Fruit fly (Drosophila melanogaster) whole organism, embryonic: ENCODE measurements around the gene PNKP.

Source experiments
- Abd-B ChIP-seq: fragments of 200-800 bp; sonication (Bioruptor generic); optimal IDR thresholded peaks from 2 replicates; lab custom pipeline; 2018; ENCODE audit warnings: missing biosample characterization, mild to moderate bottlenecking, missing genetic modification characterization, moderate library complexity
- CG10431 ChIP-seq: fragments of 200-800 bp; sonication (Bioruptor generic); optimal IDR thresholded peaks from 3 replicates; lab custom pipeline; 2018; ENCODE audit warnings: missing biosample characterization, mild to moderate bottlenecking, missing genetic modification characterization
- CG10565 ChIP-seq: fragments of 200-800 bp; sonication (Bioruptor generic); optimal IDR thresholded peaks from 3 replicates; lab custom pipeline; 2016; ENCODE audit warnings: missing biosample characterization, mild to moderate bottlenecking, missing genetic modification characterization
- CG11456 ChIP-seq: fragments of 200-800 bp; sonication (Bioruptor generic); IDR thresholded peaks from 3 replicates; pipeline ENCODE4 v1.3.6; 2022; ENCODE audit warnings: missing biosample characterization, missing genetic modification characterization
- CG12071 ChIP-seq: fragments of 200-800 bp; sonication (Bioruptor generic); optimal IDR thresholded peaks from 3 replicates; lab custom pipeline; 2018; ENCODE audit warnings: missing biosample characterization, mild to moderate bottlenecking, missing genetic modification characterization
- CG12155 ChIP-seq: fragments of 200-800 bp; sonication (Bioruptor generic); optimal IDR thresholded peaks from 3 replicates; lab custom pipeline; 2016; ENCODE audit warnings: missing biosample characterization, missing genetic modification characterization
- CG12219 ChIP-seq: fragments of 200-800 bp; sonication (Bioruptor generic); optimal IDR thresholded peaks from 3 replicates; lab custom pipeline; 2018; ENCODE audit warnings: missing biosample characterization, mild to moderate bottlenecking, missing genetic modification characterization
- CG1602 ChIP-seq: fragments of 200-800 bp; sonication (Bioruptor generic); optimal IDR thresholded peaks from 3 replicates; lab custom pipeline; 2016; ENCODE audit warnings: missing biosample characterization, missing genetic modification characterization
- CG17359 ChIP-seq: fragments of 200-800 bp; sonication (Bioruptor generic); optimal IDR thresholded peaks from 3 replicates; lab custom pipeline; 2018; ENCODE audit warnings: missing biosample characterization, mild to moderate bottlenecking, missing genetic modification characterization, moderate library complexity
- CG2712 ChIP-seq: fragments of 200-800 bp; optimal IDR thresholded peaks from 3 replicates; lab custom pipeline; 2019; ENCODE audit warnings: missing biosample characterization, mild to moderate bottlenecking, missing genetic modification characterization, moderate library complexity
- CG4820 ChIP-seq: fragments of 200-800 bp; sonication (Bioruptor generic); optimal IDR thresholded peaks from 3 replicates; lab custom pipeline; 2016; ENCODE audit warnings: missing biosample characterization, missing genetic modification characterization
- CG4854 ChIP-seq: fragments of 200-800 bp; sonication (Bioruptor generic); optimal IDR thresholded peaks from 2 replicates; lab custom pipeline; 2016; ENCODE audit warnings: missing biosample characterization, missing genetic modification characterization, inconsistent platforms
- CG7357 ChIP-seq: fragments of 200-800 bp; sonication (Bioruptor generic); IDR thresholded peaks from 3 replicates; pipeline ENCODE4 v1.3.6; 2022; ENCODE audit warnings: missing biosample characterization, missing genetic modification characterization
- CG9817 ChIP-seq: fragments of 200-800 bp; sonication (Bioruptor generic); optimal IDR thresholded peaks from 2 replicates; lab custom pipeline; 2018; ENCODE audit warnings: missing biosample characterization, mild to moderate bottlenecking, missing genetic modification characterization, moderate library complexity
- CTCF ChIP-seq: fragments of 200-800 bp; sonication (Bioruptor generic); optimal IDR thresholded peaks from 2 replicates; lab custom pipeline; 2017; ENCODE audit warnings: missing biosample characterization, mild to moderate bottlenecking, missing genetic modification characterization, moderate library complexity
- Camta ChIP-seq: fragments of 200-800 bp; sonication (Bioruptor generic); optimal IDR thresholded peaks from 2 replicates; lab custom pipeline; 2016; ENCODE audit warnings: missing biosample characterization, missing genetic modification characterization
- Dek ChIP-seq: fragments of 200-800 bp; sonication (Bioruptor generic); optimal IDR thresholded peaks from 3 replicates; lab custom pipeline; 2019; ENCODE audit warnings: missing biosample characterization, mild to moderate bottlenecking, missing genetic modification characterization, moderate library complexity
- Dp ChIP-seq: fragments of 200-800 bp; sonication (Bioruptor generic); optimal IDR thresholded peaks from 2 replicates; lab custom pipeline; 2018; ENCODE audit warnings: missing biosample characterization, mild to moderate bottlenecking, missing genetic modification characterization, moderate library complexity
- Dref ChIP-seq: fragments of 200-800 bp; sonication (Bioruptor generic); IDR thresholded peaks from 2 replicates; pipeline ENCODE4 v1.3.6; 2022; ENCODE audit warnings: missing biosample characterization, missing genetic modification characterization
- Hand ChIP-seq: fragments of 200-800 bp; sonication (Bioruptor generic); optimal IDR thresholded peaks from 2 replicates; lab custom pipeline; 2017; ENCODE audit warnings: mild to moderate bottlenecking, missing biosample characterization, missing genetic modification reagents, missing genetic modification characterization
- Hmx ChIP-seq: fragments of 200-800 bp; sonication (Bioruptor generic); optimal IDR thresholded peaks from 2 replicates; lab custom pipeline; 2016; ENCODE audit warnings: missing biosample characterization, missing genetic modification characterization
- Hr78 ChIP-seq, 2 experiments: fragments of 200-800 bp in 1 of 2; fragments of >200 bp in 1 of 2; sonication (Bioruptor generic) in 1 of 2; optimal IDR thresholded peaks; 2 replicates each; lab custom pipeline; 2017 to 2019; ENCODE audit warnings: missing biosample characterization in 2 of 2, missing genetic modification characterization in 2 of 2, mild to moderate bottlenecking in 1 of 2, moderate library complexity in 1 of 2
- Lhr ChIP-seq: fragments of 200-800 bp; sonication (Bioruptor generic); optimal IDR thresholded peaks from 3 replicates; lab custom pipeline; 2017; ENCODE audit warnings: mild to moderate bottlenecking, missing biosample characterization, missing genetic modification reagents, missing genetic modification characterization
- MESR4 ChIP-seq: fragments of 200-800 bp; sonication (Bioruptor generic); optimal IDR thresholded peaks from 2 replicates; lab custom pipeline; 2018; ENCODE audit warnings: missing biosample characterization, mild to moderate bottlenecking, missing genetic modification characterization, moderate library complexity
- Nf-YB ChIP-seq: fragments of 200-800 bp; sonication (Bioruptor generic); optimal IDR thresholded peaks from 3 replicates; lab custom pipeline; 2019; ENCODE audit warnings: missing biosample characterization, mild to moderate bottlenecking, missing genetic modification characterization, moderate library complexity
- Nf-YC ChIP-seq: fragments of 200-800 bp; optimal IDR thresholded peaks from 3 replicates; lab custom pipeline; 2019; ENCODE audit warnings: missing biosample characterization, mild to moderate bottlenecking, missing genetic modification characterization, moderate library complexity
- Scr ChIP-seq: fragments of 200-800 bp; sonication (Bioruptor generic); IDR thresholded peaks from 2 replicates; pipeline ENCODE4 v1.3.6; 2022; ENCODE audit warnings: missing biosample characterization, missing genetic modification characterization; ENCODE audit not compliant: partially characterized antibody
- Ssrp ChIP-seq: fragments of 200-800 bp; sonication (Bioruptor generic); optimal IDR thresholded peaks from 2 replicates; lab custom pipeline; 2018; ENCODE audit warnings: missing biosample characterization, mild to moderate bottlenecking, missing genetic modification characterization, moderate library complexity
- al ChIP-seq: fragments of 200-800 bp; sonication (Bioruptor generic); IDR thresholded peaks from 2 replicates; pipeline ENCODE4 v1.3.6; 2022; ENCODE audit warnings: missing biosample characterization, missing genetic modification characterization
- crp ChIP-seq, 2 experiments: fragments of 200-800 bp; sonication (Bioruptor generic); optimal IDR thresholded peaks; 2 replicates in 1 of 2; 3 replicates in 1 of 2; lab custom pipeline; 2017; ENCODE audit warnings: missing biosample characterization in 2 of 2, missing genetic modification characterization in 2 of 2, mild to moderate bottlenecking in 1 of 2, moderate library complexity in 1 of 2
- da ChIP-seq: fragments of 200-800 bp; sonication (Bioruptor generic); optimal IDR thresholded peaks from 2 replicates; lab custom pipeline; 2016; ENCODE audit warnings: missing biosample characterization, missing genetic modification characterization
- dpn ChIP-seq, 2 experiments: fragments of 200-800 bp; sonication (Bioruptor generic); optimal IDR thresholded peaks; 3 replicates each; lab custom pipeline; 2016; ENCODE audit warnings: missing biosample characterization in 2 of 2, missing genetic modification characterization in 2 of 2
- fd64A ChIP-seq: fragments of 200-800 bp; sonication (Bioruptor generic); optimal IDR thresholded peaks from 3 replicates; lab custom pipeline; 2018; ENCODE audit warnings: missing biosample characterization, mild to moderate bottlenecking, missing genetic modification characterization
- fd96Cb ChIP-seq: fragments of 200-800 bp; sonication (Bioruptor generic); optimal IDR thresholded peaks from 2 replicates; lab custom pipeline; 2018; ENCODE audit warnings: missing biosample characterization, mild to moderate bottlenecking, missing genetic modification characterization, moderate library complexity
- gsb-n ChIP-seq: fragments of 200-800 bp; sonication (Bioruptor generic); optimal IDR thresholded peaks from 3 replicates; lab custom pipeline; 2018; ENCODE audit warnings: missing biosample characterization, mild to moderate bottlenecking, missing genetic modification characterization
- hkb ChIP-seq, 2 experiments: fragments of 200-800 bp in 1 of 2; fragments of >200 bp in 1 of 2; sonication (Bioruptor generic) in 1 of 2; IDR thresholded peaks in 1 of 2; optimal IDR thresholded peaks in 1 of 2; 2 replicates each; pipeline versions ENCODE4 v1.3.6 to Lab custom; 2017 to 2022; ENCODE audit warnings: missing biosample characterization in 1 of 2, missing genetic modification characterization in 1 of 2
- insv ChIP-seq, 2 experiments: fragments of 200-800 bp; sonication (Bioruptor generic); optimal IDR thresholded peaks; 3 replicates each; lab custom pipeline; 2016 to 2018; ENCODE audit warnings: missing biosample characterization in 2 of 2, missing genetic modification characterization in 2 of 2
- lbe ChIP-seq: fragments of 200-800 bp; sonication (Bioruptor generic); optimal IDR thresholded peaks from 2 replicates; lab custom pipeline; 2016; ENCODE audit warnings: missing biosample characterization, mild to moderate bottlenecking, missing genetic modification characterization
- nerfin-1 ChIP-seq: fragments of 200-800 bp; sonication (Bioruptor generic); optimal IDR thresholded peaks from 3 replicates; lab custom pipeline; 2019; ENCODE audit warnings: missing biosample characterization, mild to moderate bottlenecking, missing genetic modification characterization, moderate library complexity
- repo ChIP-seq: fragments of 200-800 bp; sonication (Bioruptor generic); optimal IDR thresholded peaks from 2 replicates; lab custom pipeline; 2016; ENCODE audit warnings: missing biosample characterization, missing genetic modification characterization
- run ChIP-seq: fragments of 200-800 bp; sonication (Bioruptor generic); optimal IDR thresholded peaks from 3 replicates; lab custom pipeline; 2018; ENCODE audit warnings: missing biosample characterization, mild to moderate bottlenecking, missing genetic modification characterization
- slp2 ChIP-seq: fragments of 200-800 bp; sonication (Bioruptor generic); optimal IDR thresholded peaks from 2 replicates; lab custom pipeline; 2016; ENCODE audit warnings: missing biosample characterization, missing genetic modification characterization
- sob ChIP-seq: fragments of 200-800 bp; sonication (Bioruptor generic); IDR thresholded peaks from 2 replicates; pipeline ENCODE4 v1.3.6; 2022; ENCODE audit warnings: missing biosample characterization, missing genetic modification characterization
- stc ChIP-seq: fragments of 200-800 bp; sonication (Bioruptor generic); IDR thresholded peaks from 2 replicates; pipeline ENCODE4 v1.3.6; 2022; ENCODE audit warnings: missing biosample characterization, missing genetic modification characterization

Gene PNKP

DNA sequence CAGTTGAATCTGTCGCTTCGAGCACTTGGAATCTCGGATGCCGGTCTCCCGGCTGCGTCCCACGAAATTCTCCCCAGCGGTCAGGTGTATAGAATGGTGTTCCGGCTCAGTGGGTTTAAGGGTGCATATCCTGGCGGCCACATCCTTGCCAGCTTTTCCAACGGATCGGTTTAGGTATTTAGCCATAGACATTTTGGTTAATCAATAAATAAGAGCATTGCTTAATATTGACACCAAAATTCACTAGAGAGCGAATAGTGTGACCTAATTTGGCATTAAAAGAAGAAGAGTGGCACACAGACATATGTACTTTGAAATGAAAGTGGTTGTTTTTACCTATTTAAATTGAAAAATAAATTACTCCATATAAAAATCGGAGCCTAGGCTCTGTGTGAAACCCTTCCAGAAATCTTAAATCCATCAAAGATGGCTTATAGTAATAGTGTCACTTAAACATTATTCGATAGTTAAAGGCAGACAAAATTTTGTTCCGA, at the start of gene PNKP, which contains the start of gene COX7AL (continued):
- TF ChIP-seq Dp (GFP tag; lab: Kevin White, UChicago) = peak; percentile 58
- TF ChIP-seq Scr (GFP tag; lab: Robert Waterston, UW) = peak; percentile 46; the same call in 1 of the 2 replicates
- no peak for TF ChIP-seq hkb (optimal IDR thresholded peaks at IDR 0.05; lab: Kevin White, UChicago)
- TF ChIP-seq hkb (GFP tag; IDR thresholded peaks at IDR 0.05; lab: Robert Waterston, UW) = no peak
- TF ChIP-seq CG4854 (GFP tag; lab: Kevin White, UChicago) = no peak
- TF ChIP-seq lbe = no peak
- no peak for TF ChIP-seq dpn (GFP tag; optimal IDR thresholded peaks at IDR 0.05; lab: Kevin White, UChicago)

DNA sequence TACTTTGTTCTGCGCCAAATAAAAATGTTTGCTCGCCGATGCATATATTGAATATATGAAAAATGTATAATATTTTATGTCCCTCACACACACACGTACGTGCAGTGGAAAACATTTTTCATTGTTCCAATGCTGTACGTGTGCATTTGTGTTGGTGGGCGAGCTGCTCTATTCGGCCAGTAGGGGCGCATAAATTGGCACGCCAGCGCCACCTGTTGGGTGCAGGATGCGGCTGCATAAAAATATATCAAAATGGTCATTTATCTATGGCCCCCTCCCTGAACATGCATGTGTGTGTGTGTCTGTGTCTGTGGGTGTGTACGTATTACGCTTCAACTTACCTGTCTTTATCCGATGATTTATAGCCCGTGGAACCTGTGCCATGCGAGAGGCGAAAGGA, 46.3 kb upstream of the PNKP start:
- TF ChIP-seq al (no peak), Hmx (GFP tag; lab: Kevin White, UChicago) (no peak), fd96Cb (tag; lab: Kevin White, UChicago) (no peak), Camta (GFP tag; lab: Kevin White, UChicago) (no peak), CG12071 (GFP tag; lab: Kevin White, UChicago) (no peak), CTCF (GFP tag; lab: Kevin White, UChicago) (peak; percentile 84)

DNA sequence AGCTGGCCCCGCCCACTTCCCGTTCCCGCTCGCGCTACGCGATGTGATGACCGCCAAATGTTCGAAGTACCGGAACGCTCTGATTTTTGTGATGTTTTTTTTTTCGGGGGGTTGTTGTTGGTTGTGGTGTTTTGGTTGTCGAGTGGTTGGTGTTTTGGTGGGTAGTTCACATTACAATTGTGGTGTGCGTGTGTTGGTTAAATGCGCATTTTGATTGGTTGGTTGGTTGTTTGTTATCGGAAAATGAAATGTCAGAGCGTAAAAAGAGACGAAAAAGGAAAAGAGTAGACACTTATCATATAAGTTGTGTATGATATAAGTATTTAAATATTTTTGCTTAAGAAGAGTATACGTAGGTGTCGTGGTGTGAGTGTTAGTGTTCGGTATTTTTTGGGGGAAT, 25.2 kb upstream of the PNKP start:
- TF ChIP-seq da (GFP tag; lab: Kevin White, UChicago) = no peak
- no peak for TF ChIP-seq slp2 (GFP tag; lab: Kevin White, UChicago)
- no peak for TF ChIP-seq nerfin-1 (tag; lab: Kevin White, UChicago)
- no peak for TF ChIP-seq insv (GFP tag; optimal IDR thresholded peaks at IDR 0.05; lab: Kevin White, UChicago)
- TF ChIP-seq Nf-YC = peak; percentile 72
- no peak for TF ChIP-seq CG10431 (GFP tag; lab: Kevin White, UChicago)
- TF ChIP-seq CG11456 (GFP tag; lab: Robert Waterston, UW) = no peak
- no peak for TF ChIP-seq fd64A (GFP tag; lab: Kevin White, UChicago)
- TF ChIP-seq Nf-YB (GFP tag; lab: Kevin White, UChicago) = peak; percentile 74

DNA sequence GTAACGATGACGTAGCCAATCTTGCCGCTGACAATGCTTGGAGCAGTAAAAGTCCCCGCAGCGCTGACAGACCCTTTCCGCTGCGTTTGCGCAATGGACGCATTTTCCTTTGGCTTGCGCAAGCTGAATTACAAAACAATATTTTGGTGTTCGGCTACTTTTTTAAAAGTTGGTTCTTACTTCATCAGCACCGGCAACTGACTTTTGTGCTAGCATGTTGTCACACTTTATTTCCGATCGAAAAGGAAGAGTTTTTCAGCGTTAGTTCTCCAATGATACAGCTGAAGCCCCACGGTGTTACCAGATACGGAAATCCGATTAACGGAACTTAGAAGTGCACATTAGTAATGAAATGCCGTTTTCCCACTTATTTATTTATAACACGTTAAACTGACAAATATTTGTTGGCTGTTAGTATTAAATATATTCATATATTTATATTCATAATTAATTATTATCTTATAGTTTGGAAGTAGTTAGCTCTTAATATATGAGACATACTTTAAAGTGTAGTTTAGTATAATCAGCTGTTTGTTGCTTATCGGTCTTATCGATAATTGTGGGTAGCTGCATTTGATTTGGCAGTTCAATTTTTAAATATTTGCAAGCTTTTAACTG, 19.1 kb upstream of the PNKP start, which contains the start of the genes Veneno and CG7963:
TSS of gene Veneno (minus strand) at position 296 of the 618 bp plus-strand sequence.
TSS of gene CG7963 (plus strand) at position 568 of the 618 bp plus-strand sequence.
- peak; percentile 65 for TF ChIP-seq Lhr (GFP tag; lab: Kevin White, UChicago)
- peak; percentile 58 for TF ChIP-seq MESR4 (GFP tag; lab: Kevin White, UChicago)
- no peak for TF ChIP-seq CG12219 (GFP tag; lab: Kevin White, UChicago)
- peak; percentile 19 for TF ChIP-seq CG9817 (tag; lab: Kevin White, UChicago)
- TF ChIP-seq gsb-n (tag; lab: Kevin White, UChicago) = peak; percentile 29
- TF ChIP-seq CG12155 (GFP tag; lab: Kevin White, UChicago) = no peak
- TF ChIP-seq CG4820 (GFP tag; lab: Kevin White, UChicago) = peak; percentile 18
- TF ChIP-seq stc (GFP tag; lab: Robert Waterston, UW) = no peak
- TF ChIP-seq Ssrp = peak; percentile 36
- peak; percentile 37 for TF ChIP-seq Abd-B (GFP tag; lab: Kevin White, UChicago)
- TF ChIP-seq CG10565 = no peak
- TF ChIP-seq CG2712 (tag; lab: Kevin White, UChicago) = peak; percentile 77
- no peak for TF ChIP-seq CG10431 (GFP tag; lab: Kevin White, UChicago)
- peak; percentile 5 for TF ChIP-seq Dek (tag; lab: Kevin White, UChicago)
- TF ChIP-seq run = no peak
- TF ChIP-seq crp (GFP tag; optimal IDR thresholded peaks at IDR 0.05; lab: Kevin White, UChicago) = peak; percentile 25 to 87
- peak; percentile 20 for TF ChIP-seq CG1602 (GFP tag; lab: Kevin White, UChicago)
- peak; percentile 94 for TF ChIP-seq CG7357 (GFP tag; lab: Robert Waterston, UW)
- TF ChIP-seq CG17359 (tag; lab: Kevin White, UChicago) = no peak
- no peak for TF ChIP-seq Hr78 (GFP tag; optimal IDR thresholded peaks at IDR 0.05; lab: Kevin White, UChicago)
- no peak for TF ChIP-seq repo (GFP tag; lab: Kevin White, UChicago)
- peak; percentile 30 for TF ChIP-seq nerfin-1 (tag; lab: Kevin White, UChicago)
- peak; percentile 55 for TF ChIP-seq Dref
- no peak for TF ChIP-seq Scr (GFP tag; lab: Robert Waterston, UW)
- no peak for TF ChIP-seq Hand
- 0 out of 2 replicates have a peak, but pooled peaks have one; percentile 35 for TF ChIP-seq sob (GFP tag; lab: Robert Waterston, UW)
